Fruit fly (Drosophila melanogaster) whole organism, embryonic: ENCODE data around the gene CG45061.

Experiments
- Asciz ChIP-seq: fragments of 200-800 bp; sonication (Bioruptor generic); optimal IDR thresholded peaks from 2 replicates; lab custom pipeline; 2017; ENCODE audit warnings: missing biosample characterization, mild to moderate bottlenecking, missing genetic modification characterization, missing genetic modification reagents
- Atf3 ChIP-seq: fragments of 200-800 bp; sonication (Bioruptor generic); optimal IDR thresholded peaks from 3 replicates; lab custom pipeline; 2016; ENCODE audit warnings: missing biosample characterization, missing genetic modification characterization
- CG10431 ChIP-seq: fragments of 200-800 bp; sonication (Bioruptor generic); optimal IDR thresholded peaks from 3 replicates; lab custom pipeline; 2018; ENCODE audit warnings: missing biosample characterization, mild to moderate bottlenecking, missing genetic modification characterization
- CG12155 ChIP-seq: fragments of 200-800 bp; sonication (Bioruptor generic); optimal IDR thresholded peaks from 3 replicates; lab custom pipeline; 2016; ENCODE audit warnings: missing biosample characterization, missing genetic modification characterization
- CG14014 ChIP-seq: fragments of 200-800 bp; sonication (Bioruptor generic); IDR thresholded peaks from 2 replicates; pipeline ENCODE4 v1.3.6; 2022; ENCODE audit warnings: missing biosample characterization, missing genetic modification characterization
- CG14050 ChIP-seq: fragments of 200-800 bp; sonication (Bioruptor generic); IDR thresholded peaks from 3 replicates; pipeline ENCODE4 v1.3.6; 2022; ENCODE audit warnings: missing biosample characterization, missing genetic modification characterization
- CG14667 ChIP-seq: fragments of 200-800 bp; sonication (Bioruptor generic); IDR thresholded peaks from 2 replicates; pipeline ENCODE4 v1.3.6; 2022; ENCODE audit warnings: missing biosample characterization, missing genetic modification characterization
- CG14860 ChIP-seq: fragments of 200-800 bp; sonication (Bioruptor generic); IDR thresholded peaks from 3 replicates; pipeline ENCODE4 v1.3.6; 2022; ENCODE audit warnings: missing biosample characterization, missing genetic modification characterization; ENCODE audit not compliant: partially characterized antibody
- CG15514 ChIP-seq: fragments of 200-800 bp; sonication (Bioruptor generic); optimal IDR thresholded peaks from 3 replicates; lab custom pipeline; 2017; ENCODE audit warnings: missing biosample characterization, missing genetic modification characterization, mild to moderate bottlenecking, moderate library complexity, missing genetic modification reagents
- CG17361 ChIP-seq: fragments of 200-800 bp; sonication (Bioruptor generic); IDR thresholded peaks from 3 replicates; pipeline ENCODE4 v1.3.6; 2022; ENCODE audit warnings: missing biosample characterization, missing genetic modification characterization
- CG17568 ChIP-seq: fragments of 200-800 bp; sonication (Bioruptor generic); optimal IDR thresholded peaks from 2 replicates; lab custom pipeline; 2018; ENCODE audit warnings: missing biosample characterization, mild to moderate bottlenecking, missing genetic modification characterization, moderate library complexity
- CG18619 ChIP-seq: fragments of 200-800 bp; sonication (Bioruptor generic); optimal IDR thresholded peaks from 3 replicates; lab custom pipeline; 2017; ENCODE audit warnings: missing biosample characterization, mild to moderate bottlenecking, missing genetic modification characterization
- CG3065 ChIP-seq: fragments of 200-800 bp; sonication (Bioruptor generic); optimal IDR thresholded peaks from 2 replicates; lab custom pipeline; 2016; ENCODE audit warnings: missing biosample characterization, missing genetic modification characterization
- CG31224 ChIP-seq: fragments of 200-800 bp; sonication (Bioruptor generic); IDR thresholded peaks from 2 replicates; pipeline ENCODE4 v1.3.6; 2022; ENCODE audit warnings: missing biosample characterization, missing genetic modification characterization
- CG33213 ChIP-seq: fragments of 200-800 bp; sonication (Bioruptor generic); optimal IDR thresholded peaks from 3 replicates; lab custom pipeline; 2016; ENCODE audit warnings: missing biosample characterization, missing genetic modification characterization
- CG34224 ChIP-seq: fragments of 200-800 bp; sonication (Bioruptor generic); IDR thresholded peaks from 3 replicates; pipeline ENCODE4 v1.3.6; 2022; ENCODE audit warnings: missing biosample characterization, missing genetic modification characterization; ENCODE audit not compliant: partially characterized antibody
- CG3726 ChIP-seq: fragments of 200-800 bp; sonication (Bioruptor generic); IDR thresholded peaks from 3 replicates; pipeline ENCODE4, ENCODE4 v1.3.6; 2022; ENCODE audit warnings: missing biosample characterization, missing genetic modification characterization
- CG5953 ChIP-seq: fragments of 200-800 bp; sonication (Bioruptor generic); IDR thresholded peaks from 2 replicates; pipeline ENCODE4 v1.3.6; 2022; ENCODE audit warnings: missing biosample characterization, missing genetic modification characterization
- CG6175 ChIP-seq: fragments of 200-800 bp; sonication (Bioruptor generic); IDR thresholded peaks from 3 replicates; pipeline ENCODE4 v1.3.6; 2022; ENCODE audit warnings: missing biosample characterization, missing genetic modification characterization
- CG6683 ChIP-seq: fragments of 200-800 bp; sonication (Bioruptor generic); optimal IDR thresholded peaks from 2 replicates; lab custom pipeline; 2017; ENCODE audit warnings: missing biosample characterization, mild to moderate bottlenecking, missing genetic modification characterization, missing genetic modification reagents
- CG6791 ChIP-seq: fragments of 200-800 bp; sonication (Bioruptor generic); IDR thresholded peaks from 3 replicates; pipeline ENCODE4 v1.3.6; 2022; ENCODE audit warnings: missing biosample characterization, missing genetic modification characterization; ENCODE audit not compliant: partially characterized antibody
- CG7786 ChIP-seq: fragments of 200-800 bp; sonication (Bioruptor generic); optimal IDR thresholded peaks from 2 replicates; lab custom pipeline; 2016; ENCODE audit warnings: missing biosample characterization, missing genetic modification characterization
- Dref ChIP-seq: fragments of 200-800 bp; sonication (Bioruptor generic); IDR thresholded peaks from 2 replicates; pipeline ENCODE4 v1.3.6; 2022; ENCODE audit warnings: missing biosample characterization, missing genetic modification characterization
- Drgx ChIP-seq: fragments of 200-800 bp; sonication (Bioruptor generic); IDR thresholded peaks from 2 replicates; pipeline ENCODE4 v1.3.6; 2022; ENCODE audit warnings: missing biosample characterization, missing genetic modification characterization
- HmgD ChIP-seq: fragments of 200-800 bp; sonication (Bioruptor generic); optimal IDR thresholded peaks from 3 replicates; lab custom pipeline; 2016; ENCODE audit warnings: missing biosample characterization, missing genetic modification characterization
- Hr39 ChIP-seq: fragments of >200 bp; optimal IDR thresholded peaks from 2 replicates; lab custom pipeline; 2017
- Lhr ChIP-seq: fragments of 200-800 bp; sonication (Bioruptor generic); optimal IDR thresholded peaks from 3 replicates; lab custom pipeline; 2017; ENCODE audit warnings: mild to moderate bottlenecking, missing biosample characterization, missing genetic modification reagents, missing genetic modification characterization
- Lpt ChIP-seq: fragments of >200 bp; optimal IDR thresholded peaks from 2 replicates; lab custom pipeline; 2018; ENCODE audit warnings: missing biosample characterization, missing genetic modification characterization
- Mes4 ChIP-seq: fragments of 200-800 bp; sonication (Bioruptor generic); optimal IDR thresholded peaks from 2 replicates; lab custom pipeline; 2016; ENCODE audit warnings: missing biosample characterization, missing genetic modification characterization
- NFAT ChIP-seq: fragments of 200-800 bp; sonication (Bioruptor generic); IDR thresholded peaks from 2 replicates; pipeline ENCODE4 v1.3.6; 2022; ENCODE audit warnings: missing biosample characterization, missing genetic modification characterization
- Side ChIP-seq: fragments of 200-800 bp; sonication (Bioruptor generic); optimal IDR thresholded peaks from 2 replicates; lab custom pipeline; 2016; ENCODE audit warnings: missing biosample characterization, missing genetic modification characterization
- Stat92E ChIP-seq, 3 experiments: fragments of >200 bp in 2 of 3; fragments of 200-800 bp in 1 of 3; sonication (Bioruptor generic) in 1 of 3; optimal IDR thresholded peaks; 2 replicates each; lab custom pipeline; 2017 to 2019; ENCODE audit warnings: missing biosample characterization in 3 of 3, missing genetic modification characterization in 3 of 3, mild to moderate bottlenecking in 1 of 3, moderate library complexity in 1 of 3
- Xbp1 ChIP-seq: fragments of 200-800 bp; sonication (Bioruptor generic); optimal IDR thresholded peaks from 3 replicates; lab custom pipeline; 2016; ENCODE audit warnings: missing biosample characterization, mild to moderate bottlenecking, missing genetic modification characterization
- ap ChIP-seq: fragments of 200-800 bp; sonication (Bioruptor generic); IDR thresholded peaks from 2 replicates; pipeline ENCODE4 v1.3.6; 2022; ENCODE audit warnings: missing biosample characterization, missing genetic modification characterization
- bsh ChIP-seq, 2 experiments: fragments of 200-800 bp; sonication (Bioruptor generic); optimal IDR thresholded peaks; 2 replicates each; lab custom pipeline; 2017 to 2018; ENCODE audit warnings: mild to moderate bottlenecking in 2 of 2, missing biosample characterization in 2 of 2, missing genetic modification characterization in 2 of 2, moderate library complexity in 1 of 2
- cato ChIP-seq: fragments of 200-800 bp; sonication (Bioruptor generic); optimal IDR thresholded peaks from 2 replicates; lab custom pipeline; 2016; ENCODE audit warnings: missing biosample characterization, missing genetic modification characterization, borderline replicate concordance
- dan ChIP-seq: fragments of 200-800 bp; sonication (Bioruptor generic); IDR thresholded peaks from 2 replicates; pipeline ENCODE4 v1.3.6; 2022; ENCODE audit warnings: missing biosample characterization, missing genetic modification characterization
- dm ChIP-seq: fragments of 200-800 bp; sonication (Bioruptor generic); optimal IDR thresholded peaks from 3 replicates; lab custom pipeline; 2016; ENCODE audit warnings: missing biosample characterization, missing genetic modification characterization
- fru ChIP-seq: fragments of >200 bp; optimal IDR thresholded peaks from 2 replicates; lab custom pipeline; 2017
- gsb ChIP-seq: fragments of 200-800 bp; sonication (Bioruptor generic); IDR thresholded peaks from 2 replicates; pipeline ENCODE4 v1.3.6; 2022; ENCODE audit warnings: missing biosample characterization, missing genetic modification characterization
- jumu ChIP-seq: fragments of 200-800 bp; sonication (Bioruptor generic); optimal IDR thresholded peaks from 3 replicates; lab custom pipeline; 2016; ENCODE audit warnings: missing biosample characterization, missing genetic modification characterization
- kay ChIP-seq: fragments of 200-800 bp; sonication (Bioruptor generic); optimal IDR thresholded peaks from 2 replicates; lab custom pipeline; 2016; ENCODE audit warnings: missing biosample characterization, missing genetic modification characterization
- nerfin-2 ChIP-seq: fragments of 200-800 bp; sonication (Bioruptor generic); IDR thresholded peaks from 2 replicates; pipeline ENCODE4 v1.3.6; 2022; ENCODE audit warnings: missing biosample characterization, missing genetic modification characterization; ENCODE audit not compliant: partially characterized antibody
- repo ChIP-seq: fragments of 200-800 bp; sonication (Bioruptor generic); optimal IDR thresholded peaks from 2 replicates; lab custom pipeline; 2016; ENCODE audit warnings: missing biosample characterization, missing genetic modification characterization
- schlank ChIP-seq: fragments of 200-800 bp; sonication (Bioruptor generic); optimal IDR thresholded peaks from 2 replicates; lab custom pipeline; 2018; ENCODE audit warnings: missing biosample characterization, mild to moderate bottlenecking, missing genetic modification characterization
- slbo ChIP-seq: fragments of 200-800 bp; sonication (Bioruptor generic); IDR thresholded peaks from 2 replicates; pipeline ENCODE4 v1.3.6; 2022; ENCODE audit warnings: missing biosample characterization, missing genetic modification characterization
- sna ChIP-seq: fragments of 200-800 bp; sonication (Bioruptor generic); IDR thresholded peaks from 2 replicates; pipeline ENCODE4 v1.3.6; 2022; ENCODE audit warnings: missing biosample characterization, missing genetic modification characterization; ENCODE audit not compliant: partially characterized antibody
- so ChIP-seq: fragments of 200-800 bp; sonication (Bioruptor generic); IDR thresholded peaks from 3 replicates; pipeline ENCODE4 v1.3.6; 2022; ENCODE audit warnings: missing biosample characterization, missing genetic modification characterization
- stwl ChIP-seq: fragments of 200-800 bp; sonication (Bioruptor generic); optimal IDR thresholded peaks from 3 replicates; lab custom pipeline; 2018; ENCODE audit warnings: missing biosample characterization, mild to moderate bottlenecking, missing genetic modification characterization, moderate library complexity
- tll ChIP-seq, 2 experiments: fragments of 200-800 bp in 1 of 2; fragments of >200 bp in 1 of 2; sonication (Bioruptor generic) in 1 of 2; optimal IDR thresholded peaks; 2 replicates each; lab custom pipeline; 2017 to 2019; ENCODE audit warnings: missing biosample characterization in 2 of 2, missing genetic modification characterization in 2 of 2, mild to moderate bottlenecking in 1 of 2, moderate library complexity in 1 of 2
- zfh1 ChIP-seq: fragments of 200-800 bp; sonication (Bioruptor generic); IDR thresholded peaks from 3 replicates; pipeline ENCODE4 v1.3.6; 2022; ENCODE audit warnings: missing biosample characterization, missing genetic modification characterization

Gene CG45061

DNA sequence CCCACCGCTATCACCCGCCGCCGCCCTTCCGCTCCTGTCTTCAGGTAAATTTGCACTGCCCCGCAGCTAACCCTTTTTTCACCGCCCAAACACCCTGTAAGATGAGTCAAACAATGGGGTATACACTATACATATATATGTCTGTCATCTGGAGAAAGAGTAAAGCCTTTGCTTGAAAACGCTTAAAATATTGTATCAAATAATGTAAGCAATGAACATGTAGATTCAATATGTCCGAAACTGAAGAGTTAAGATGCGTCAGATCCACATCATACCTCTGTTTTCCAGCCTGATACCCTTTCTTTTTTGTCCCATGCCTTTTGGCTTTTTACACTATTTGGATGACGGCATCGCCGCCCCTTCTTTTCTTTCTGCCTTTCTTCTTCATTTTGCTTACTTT lies 21.3 kb upstream of the CG45061 start (continued):
- TF ChIP-seq Asciz (GFP tag; lab: Kevin White, UChicago) (no peak), Side (GFP tag; lab: Kevin White, UChicago) (no peak), NFAT (no peak), CG14860 (GFP tag; lab: Robert Waterston, UW) (no peak), zfh1 (GFP tag; lab: Robert Waterston, UW) (0 out of 3 replicates have a peak, but pooled peaks have one; percentile 43), Stat92E (GFP tag; optimal IDR thresholded peaks at IDR 0.05; lab: Kevin White, UChicago) (no peak), dm (GFP tag; lab: Kevin White, UChicago) (no peak), slbo (GFP tag; lab: Robert Waterston, UW) (peak; percentile 69), CG18619 (GFP tag; lab: Kevin White, UChicago) (no peak), dan (GFP tag; lab: Robert Waterston, UW) (no peak), gsb (GFP tag; lab: Robert Waterston, UW) (no peak), Lpt (GFP tag; lab: Kevin White, UChicago) (no peak), Mes4 (no peak), stwl (tag; lab: Kevin White, UChicago) (no peak), so (0 out of 3 replicates have a peak, but pooled peaks have one; percentile 19), CG31224 (peak; percentile 11; the same call in 1 of the 2 replicates), CG12155 (GFP tag; lab: Kevin White, UChicago) (no peak), CG14014 (0 out of 2 replicates have a peak, but pooled peaks have one; percentile 49), CG5953 (GFP tag; lab: Robert Waterston, UW) (no peak), Atf3 (GFP tag; lab: Kevin White, UChicago) (no peak), HmgD (no peak), CG17568 (GFP tag; lab: Kevin White, UChicago) (no peak), Lhr (GFP tag; lab: Kevin White, UChicago) (no peak), CG17361 (0 out of 3 replicates have a peak, but pooled peaks have one; percentile 12), CG15514 (GFP tag; lab: Kevin White, UChicago) (peak; percentile 0), CG7786 (GFP tag; lab: Kevin White, UChicago) (peak; percentile 24), Drgx (GFP tag; lab: Robert Waterston, UW) (0 out of 2 replicates have a peak, but pooled peaks have one; percentile 28), jumu (GFP tag; lab: Kevin White, UChicago) (no peak), schlank (tag; lab: Kevin White, UChicago) (no peak), CG3726 (GFP tag; lab: Robert Waterston, UW) (no peak), ap (GFP tag; lab: Robert Waterston, UW) (0 out of 2 replicates have a peak, but pooled peaks have one; percentile 10), cato (GFP tag; lab: Kevin White, UChicago) (no peak), tll (GFP tag; optimal IDR thresholded peaks at IDR 0.05; lab: Kevin White, UChicago) (no peak), CG33213 (GFP tag; lab: Kevin White, UChicago) (no peak), CG6175 (GFP tag; lab: Robert Waterston, UW) (no peak), fru (lab: Kevin White, UChicago) (no peak), CG6683 (GFP tag; lab: Kevin White, UChicago) (no peak), bsh (GFP tag; optimal IDR thresholded peaks at IDR 0.05; lab: Kevin White, UChicago) (peak in 1 of 2 experiments; percentile 50), Dref (GFP tag; lab: Robert Waterston, UW) (no peak), CG10431 (GFP tag; lab: Kevin White, UChicago) (no peak), repo (GFP tag; lab: Kevin White, UChicago) (no peak), kay (GFP tag; lab: Kevin White, UChicago) (no peak), CG14667 (GFP tag; lab: Robert Waterston, UW) (0 out of 2 replicates have a peak, but pooled peaks have one; percentile 19), nerfin-2 (no peak), CG14050 (GFP tag; lab: Robert Waterston, UW) (no peak), CG3065 (GFP tag; lab: Kevin White, UChicago) (no peak), Hr39 (lab: Kevin White, UChicago) (no peak), sna (GFP tag; lab: Robert Waterston, UW) (no peak), CG6791 (GFP tag; lab: Robert Waterston, UW) (no peak), CG34224 (no peak), Xbp1 (GFP tag; lab: Kevin White, UChicago) (peak; percentile 28)
